Worm (Caenorhabditis elegans): ENCODE measurements around the gene W03C9.1.

The W03C9.1 gene

ce11 chrII:11922757-11923538 is 39.0 kb downstream of the W03C9.1 start:
- TF ChIP-seq skn-1 (tag; optimal IDR thresholded peaks at IDR 0.05) (no peak), dmd-4 (tag; optimal IDR thresholded peaks at IDR 0.05) (no peak), lin-13 (GFP tag; optimal IDR thresholded peaks at IDR 0.05) (no peak), unc-62 (GFP tag; optimal IDR thresholded peaks at IDR 0.05) (no peak), blmp-1 (tag; optimal IDR thresholded peaks at IDR 0.05; ENCODE audit: insufficient read depth) (no peak), F13H6.1 (tag; optimal IDR thresholded peaks at IDR 0.05) (no peak), mdl-1 (tag; optimal IDR thresholded peaks at IDR 0.05) (no peak)

DNA sequence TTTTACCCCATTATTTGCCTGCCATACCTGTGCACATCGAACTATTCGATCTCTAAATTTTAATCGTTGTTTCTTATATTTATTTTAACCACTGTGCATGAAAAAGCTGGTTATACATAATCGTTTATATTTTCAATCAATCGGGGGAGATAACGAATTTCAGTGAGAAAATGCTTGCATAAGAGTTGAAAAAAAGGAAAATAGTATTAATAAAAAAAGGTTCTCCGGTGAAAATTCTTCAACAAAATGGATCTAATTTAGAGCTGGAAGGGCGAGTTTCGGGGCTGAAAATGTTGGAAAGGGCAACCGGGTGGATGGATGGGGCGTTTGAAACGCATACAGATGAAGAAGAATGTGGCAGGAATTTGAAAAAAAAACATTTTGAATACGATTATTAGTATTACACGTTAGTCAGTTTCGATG is 44.4 kb downstream of the W03C9.1 start:
- TF ChIP-seq unc-62 (GFP tag; optimal IDR thresholded peaks at IDR 0.05) (no peak), ceh-82 (tag; optimal IDR thresholded peaks at IDR 0.05) (no peak), nhr-21 (tag; optimal IDR thresholded peaks at IDR 0.05) (no peak), mab-5 (tag; optimal IDR thresholded peaks at IDR 0.05) (no peak)

ce11 chrII:11916945-11917344 is 45.0 kb downstream of the W03C9.1 start:
- no peak for TF ChIP-seq skn-1 (tag; optimal IDR thresholded peaks at IDR 0.05)
- TF ChIP-seq elt-1 (tag; optimal IDR thresholded peaks at IDR 0.05), result no peak
- TF ChIP-seq dmd-4 (tag; optimal IDR thresholded peaks at IDR 0.05), result no peak
- TF ChIP-seq peb-1 (tag; optimal IDR thresholded peaks at IDR 0.05), result no peak
- no peak for TF ChIP-seq mdl-1 (tag; optimal IDR thresholded peaks at IDR 0.05)
- no peak for TF ChIP-seq R02D3.7 (tag; optimal IDR thresholded peaks at IDR 0.05)
- TF ChIP-seq F13H6.1 (tag; optimal IDR thresholded peaks at IDR 0.05), result no peak
- TF ChIP-seq ceh-16 (tag; optimal IDR thresholded peaks at IDR 0.05), result no peak
- no peak for TF ChIP-seq snpc-4 (tag; optimal IDR thresholded peaks at IDR 0.05)
- TF ChIP-seq ceh-82 (tag; optimal IDR thresholded peaks at IDR 0.05), result no peak
- no peak for TF ChIP-seq alr-1 (tag; optimal IDR thresholded peaks at IDR 0.05)
- TF ChIP-seq nhr-23 (tag; optimal IDR thresholded peaks at IDR 0.05), result no peak
- TF ChIP-seq ztf-4 (tag; optimal IDR thresholded peaks at IDR 0.05), result no peak
- no peak for TF ChIP-seq nhr-237 (tag; optimal IDR thresholded peaks at IDR 0.05)
- TF ChIP-seq unc-62 (GFP tag; optimal IDR thresholded peaks at IDR 0.05), result no peak
- TF ChIP-seq sma-9 (GFP tag; optimal IDR thresholded peaks at IDR 0.05), result no peak
- no peak for TF ChIP-seq sma-9 (tag; optimal IDR thresholded peaks at IDR 0.05)

- no peak for TF ChIP-seq aly-2 (tag; optimal IDR thresholded peaks at IDR 0.05)
- no peak for TF ChIP-seq nhr-10 (tag; optimal IDR thresholded peaks at IDR 0.05)
- TF ChIP-seq ceh-16 (tag; optimal IDR thresholded peaks at IDR 0.05), result no peak
- TF ChIP-seq unc-55 (GFP tag; optimal IDR thresholded peaks at IDR 0.05), result no peak
- no peak for TF ChIP-seq fos-1 (tag; optimal IDR thresholded peaks at IDR 0.05)
- no peak for TF ChIP-seq ztf-11 (tag; optimal IDR thresholded peaks at IDR 0.05)
- TF ChIP-seq nhr-6 (tag; optimal IDR thresholded peaks at IDR 0.05), result no peak
- no peak for TF ChIP-seq crh-2 (tag; optimal IDR thresholded peaks at IDR 0.05)
- no peak for TF ChIP-seq sma-3 (GFP tag; optimal IDR thresholded peaks at IDR 0.05)
- no peak for TF ChIP-seq lin-11 (tag; optimal IDR thresholded peaks at IDR 0.05)
- TF ChIP-seq ztf-4 (tag; optimal IDR thresholded peaks at IDR 0.05), result no peak
- no peak for TF ChIP-seq unc-62 (GFP tag; optimal IDR thresholded peaks at IDR 0.05)
- no peak for TF ChIP-seq alr-1 (tag; optimal IDR thresholded peaks at IDR 0.05)
- no peak for TF ChIP-seq nhr-12 (tag; optimal IDR thresholded peaks at IDR 0.05)
- no peak for TF ChIP-seq C34F6.9 (tag; optimal IDR thresholded peaks at IDR 0.05)
- no peak for TF ChIP-seq nhr-77 (tag; optimal IDR thresholded peaks at IDR 0.05)
- no peak for TF ChIP-seq lin-39 (tag; optimal IDR thresholded peaks at IDR 0.05)
- TF ChIP-seq ztf-1 (GFP tag; conservative IDR thresholded peaks at IDR 0.05), result no peak
- TF ChIP-seq unc-39 (tag; optimal IDR thresholded peaks at IDR 0.05), result no peak
- TF ChIP-seq Y55F3AM.14 (GFP tag; optimal IDR thresholded peaks at IDR 0.05), result no peak
Measured at ce11 chrII:11916555-11916941, 45.4 kb downstream of the W03C9.1 start.

Data from whole organism, L2 larva.